Worm (Caenorhabditis elegans) whole organism, L3 larva: Measurements from ENCODE around the gene R166.2.

Experiments used
- fos-1 ChIP-seq: fragments of 150-350 bp; optimal IDR thresholded peaks from 2 replicates; lab custom pipeline; 2014; ENCODE audit warnings: missing biosample characterization, missing genetic modification characterization
- mdl-1 ChIP-seq: fragments of 150-350 bp; optimal IDR thresholded peaks from 2 replicates; lab custom pipeline; 2014; ENCODE audit warnings: missing biosample characterization, missing genetic modification characterization

- TF ChIP-seq fos-1 (tag; lab: Kevin White, UChicago) (no peak), mdl-1 (tag; lab: Kevin White, UChicago) (no peak)
Measured at ce11 chrII:10558345-10558744, 20.9 kb upstream of the R166.2 start.
